Fruit fly (Drosophila melanogaster): Measurements from ENCODE around the gene CG14125.

dm6 chr3L:11992960-11993359 lies 18.3 kb downstream of the CG14125 start, which contains the start of gene viaf:
- TF ChIP-seq CG8478 (optimal IDR thresholded peaks at IDR 0.05): no peak
- no peak for TF ChIP-seq Dll (optimal IDR thresholded peaks at IDR 0.05)

Data from whole organism.